Fruit fly (Drosophila melanogaster) whole organism, prepupa: ENCODE measurements around the gene Gr93b.
A peak's percentile ranks its signal among the peaks of the same experiment; 100 is the strongest.

Experiments used
- Blimp-1 ChIP-seq: fragments of 200-800 bp; sonication (Bioruptor generic); optimal IDR thresholded peaks from 3 replicates; lab custom pipeline; 2017; ENCODE audit warnings: missing biosample characterization, missing genetic modification characterization, mild to moderate bottlenecking, moderate library complexity, missing genetic modification reagents
- CG10669 ChIP-seq: fragments of 200-800 bp; sonication (Bioruptor generic); optimal IDR thresholded peaks from 3 replicates; lab custom pipeline; 2018; ENCODE audit warnings: missing biosample characterization, mild to moderate bottlenecking, missing genetic modification characterization, moderate library complexity
- CG11762 ChIP-seq: fragments of 200-800 bp; sonication (Bioruptor generic); optimal IDR thresholded peaks from 3 replicates; lab custom pipeline; 2016; ENCODE audit warnings: missing biosample characterization, missing genetic modification characterization; ENCODE audit not compliant: insufficient read depth
- CG11902 ChIP-seq: fragments of 200-800 bp; sonication (Bioruptor generic); optimal IDR thresholded peaks from 3 replicates; lab custom pipeline; 2016; ENCODE audit warnings: missing biosample characterization, missing genetic modification characterization
- CG15336 ChIP-seq: fragments of 200-800 bp; sonication (Bioruptor generic); IDR thresholded peaks from 2 replicates; pipeline ENCODE4 v1.3.6; 2022; ENCODE audit warnings: missing biosample characterization, missing genetic modification characterization
- CG1621 ChIP-seq: fragments of 200-800 bp; sonication (Bioruptor generic); optimal IDR thresholded peaks from 3 replicates; lab custom pipeline; 2018; ENCODE audit warnings: missing biosample characterization, mild to moderate bottlenecking, missing genetic modification characterization
- CG3032 ChIP-seq: fragments of 200-800 bp; optimal IDR thresholded peaks from 2 replicates; lab custom pipeline; 2019; ENCODE audit warnings: missing biosample characterization, mild to moderate bottlenecking, missing genetic modification characterization, moderate library complexity
- CG31627 ChIP-seq: fragments of 200-800 bp; sonication (Bioruptor generic); optimal IDR thresholded peaks from 3 replicates; lab custom pipeline; 2016; ENCODE audit warnings: missing biosample characterization, missing genetic modification characterization
- CG34406 ChIP-seq: fragments of 200-800 bp; sonication (Bioruptor generic); optimal IDR thresholded peaks from 3 replicates; lab custom pipeline; 2016; ENCODE audit warnings: missing biosample characterization, missing genetic modification characterization
- CG3919 ChIP-seq: fragments of 200-800 bp; sonication (Bioruptor generic); optimal IDR thresholded peaks from 3 replicates; lab custom pipeline; 2016; ENCODE audit warnings: missing biosample characterization, missing genetic modification characterization
- CG4318 ChIP-seq: fragments of 200-800 bp; sonication (Bioruptor generic); optimal IDR thresholded peaks from 3 replicates; lab custom pipeline; 2017; ENCODE audit warnings: missing biosample characterization, mild to moderate bottlenecking, missing genetic modification characterization
- CG6163 ChIP-seq: fragments of 200-800 bp; sonication (Bioruptor generic); IDR thresholded peaks from 3 replicates; pipeline ENCODE4 v1.3.6; 2022; ENCODE audit warnings: missing biosample characterization, missing genetic modification characterization
- CG6792 ChIP-seq: fragments of 200-800 bp; sonication (Bioruptor generic); optimal IDR thresholded peaks from 3 replicates; lab custom pipeline; 2016; ENCODE audit warnings: missing biosample characterization, missing genetic modification characterization
- CG6808 ChIP-seq: fragments of 200-800 bp; sonication (Bioruptor generic); optimal IDR thresholded peaks from 3 replicates; lab custom pipeline; 2017; ENCODE audit warnings: missing biosample characterization, missing genetic modification characterization, mild to moderate bottlenecking, moderate library complexity, missing genetic modification reagents
- CG6854 ChIP-seq: fragments of 200-800 bp; sonication (Bioruptor generic); optimal IDR thresholded peaks from 2 replicates; lab custom pipeline; 2017; ENCODE audit warnings: missing biosample characterization, mild to moderate bottlenecking, missing genetic modification characterization
- CG7368 ChIP-seq: fragments of 200-800 bp; sonication (Bioruptor generic); optimal IDR thresholded peaks from 3 replicates; lab custom pipeline; 2016; ENCODE audit warnings: missing biosample characterization, missing genetic modification characterization
- CG8119 ChIP-seq: fragments of 200-800 bp; sonication (Bioruptor generic); IDR thresholded peaks from 3 replicates; pipeline ENCODE4 v1.3.6; 2022; ENCODE audit warnings: missing biosample characterization, missing genetic modification characterization
- CG8319 ChIP-seq: fragments of 200-800 bp; sonication (Bioruptor generic); optimal IDR thresholded peaks from 3 replicates; lab custom pipeline; 2016; ENCODE audit warnings: missing biosample characterization, missing genetic modification characterization
- CG9139 ChIP-seq: fragments of 200-800 bp; sonication (Bioruptor generic); optimal IDR thresholded peaks from 3 replicates; lab custom pipeline; 2017; ENCODE audit warnings: missing biosample characterization, mild to moderate bottlenecking, missing genetic modification characterization
- Eip75B ChIP-seq: fragments of 200-800 bp; sonication (Bioruptor generic); optimal IDR thresholded peaks from 3 replicates; lab custom pipeline; 2016; ENCODE audit warnings: missing biosample characterization, missing genetic modification characterization
- Eip78C ChIP-seq: fragments of 200-800 bp; sonication (Bioruptor generic); peaks from one replicate; lab custom pipeline; 2016; ENCODE audit warnings: missing biosample characterization, missing genetic modification characterization
- Eip93F ChIP-seq: fragments of 200-800 bp; sonication (Bioruptor generic); optimal IDR thresholded peaks from 2 replicates; lab custom pipeline; 2016; ENCODE audit warnings: missing biosample characterization, mild to moderate bottlenecking, missing genetic modification characterization
- Gug ChIP-seq: fragments of 200-800 bp; sonication (Bioruptor generic); IDR thresholded peaks from 2 replicates; pipeline ENCODE4 v1.3.6; 2022; ENCODE audit warnings: missing biosample characterization, missing genetic modification characterization
- Hr38 ChIP-seq: sonication (Bioruptor generic); optimal IDR thresholded peaks from 2 replicates; lab custom pipeline; 2016; ENCODE audit warnings: missing biosample characterization, missing genetic modification characterization
- Hr39 ChIP-seq: fragments of 200-800 bp; sonication (Bioruptor generic); optimal IDR thresholded peaks from 2 replicates; lab custom pipeline; 2016; ENCODE audit warnings: missing biosample characterization, missing genetic modification characterization
- Hr4 ChIP-seq: fragments of 200-800 bp; sonication (Bioruptor generic); optimal IDR thresholded peaks from 3 replicates; lab custom pipeline; 2016; ENCODE audit warnings: missing biosample characterization, missing genetic modification characterization
- Lpt ChIP-seq: fragments of 200-800 bp; sonication (Bioruptor generic); optimal IDR thresholded peaks from 3 replicates; lab custom pipeline; 2016; ENCODE audit warnings: missing biosample characterization, missing genetic modification characterization
- OdsH ChIP-seq: fragments of 200-800 bp; sonication (Bioruptor generic); optimal IDR thresholded peaks from 3 replicates; lab custom pipeline; 2016; ENCODE audit warnings: missing biosample characterization, missing genetic modification characterization
- Smox ChIP-seq: fragments of 200-800 bp; sonication (Bioruptor generic); optimal IDR thresholded peaks from 3 replicates; lab custom pipeline; 2016; ENCODE audit warnings: missing biosample characterization, missing genetic modification characterization
- Sox102F ChIP-seq: fragments of 200-800 bp; sonication (Bioruptor generic); optimal IDR thresholded peaks from 2 replicates; lab custom pipeline; 2016; ENCODE audit warnings: missing biosample characterization, mild to moderate bottlenecking, missing genetic modification characterization
- Sox14 ChIP-seq: fragments of 200-800 bp; sonication (Bioruptor generic); optimal IDR thresholded peaks from 3 replicates; lab custom pipeline; 2016; ENCODE audit warnings: missing biosample characterization, missing genetic modification characterization
- Sox15 ChIP-seq: fragments of 200-800 bp; sonication (Bioruptor generic); optimal IDR thresholded peaks from 3 replicates; lab custom pipeline; 2016; ENCODE audit warnings: missing biosample characterization, missing genetic modification characterization
- achi ChIP-seq: fragments of 200-800 bp; sonication (Bioruptor generic); optimal IDR thresholded peaks from 3 replicates; lab custom pipeline; 2016; ENCODE audit warnings: missing biosample characterization, missing genetic modification characterization
- cyc ChIP-seq: fragments of 200-800 bp; sonication (Bioruptor generic); optimal IDR thresholded peaks from 3 replicates; lab custom pipeline; 2016; ENCODE audit warnings: missing biosample characterization, missing genetic modification characterization
- dac ChIP-seq: fragments of 200-800 bp; sonication (Bioruptor generic); optimal IDR thresholded peaks from 2 replicates; lab custom pipeline; 2017; ENCODE audit warnings: missing biosample characterization, mild to moderate bottlenecking, missing genetic modification characterization
- dsx ChIP-seq: fragments of 200-800 bp; optimal IDR thresholded peaks from 3 replicates; lab custom pipeline; 2019; ENCODE audit warnings: missing biosample characterization, mild to moderate bottlenecking, missing genetic modification characterization, moderate library complexity; ENCODE audit not compliant: poor library complexity, severe bottlenecking
- eg ChIP-seq: fragments of 200-800 bp; sonication (Bioruptor generic); IDR thresholded peaks from 3 replicates; pipeline ENCODE4 v1.3.6; 2022; ENCODE audit warnings: missing biosample characterization, missing genetic modification characterization
- esn ChIP-seq: fragments of 200-800 bp; sonication (Bioruptor generic); optimal IDR thresholded peaks from 2 replicates; lab custom pipeline; 2016; ENCODE audit warnings: missing biosample characterization, mild to moderate bottlenecking, missing genetic modification characterization, moderate library complexity
- fd59A ChIP-seq: fragments of 200-800 bp; sonication (Bioruptor generic); optimal IDR thresholded peaks from 2 replicates; lab custom pipeline; 2017; ENCODE audit warnings: missing biosample characterization, mild to moderate bottlenecking, missing genetic modification characterization, missing genetic modification reagents
- fd85E ChIP-seq: fragments of 200-800 bp; sonication (Bioruptor generic); optimal IDR thresholded peaks from 3 replicates; lab custom pipeline; 2016; ENCODE audit warnings: missing biosample characterization, missing genetic modification characterization
- lz ChIP-seq: fragments of 200-800 bp; sonication (Bioruptor generic); optimal IDR thresholded peaks from 3 replicates; lab custom pipeline; 2016; ENCODE audit warnings: missing biosample characterization, missing genetic modification characterization
- net ChIP-seq: fragments of 200-800 bp; sonication (Bioruptor generic); optimal IDR thresholded peaks from 3 replicates; lab custom pipeline; 2016; ENCODE audit warnings: missing biosample characterization, missing genetic modification characterization
- pdm3 ChIP-seq: fragments of 200-800 bp; sonication (Bioruptor generic); optimal IDR thresholded peaks from 3 replicates; lab custom pipeline; 2016; ENCODE audit warnings: missing biosample characterization, missing genetic modification characterization
- salr ChIP-seq, 2 experiments: fragments of 200-800 bp; sonication (Bioruptor generic); optimal IDR thresholded peaks; 3 replicates each; lab custom pipeline; 2016 to 2018; ENCODE audit warnings: missing biosample characterization in 2 of 2, missing genetic modification characterization in 2 of 2, mild to moderate bottlenecking in 1 of 2
- spab ChIP-seq: fragments of 200-800 bp; sonication (Bioruptor generic); optimal IDR thresholded peaks from 2 replicates; lab custom pipeline; 2017; ENCODE audit warnings: missing biosample characterization, mild to moderate bottlenecking, missing genetic modification characterization, missing genetic modification reagents
- ss ChIP-seq, 2 experiments: fragments of 200-800 bp; sonication (Bioruptor generic); optimal IDR thresholded peaks; 2 replicates in 1 of 2; 3 replicates in 1 of 2; lab custom pipeline; 2017 to 2018; ENCODE audit warnings: mild to moderate bottlenecking in 2 of 2, missing biosample characterization in 2 of 2, missing genetic modification characterization in 2 of 2, moderate library complexity in 1 of 2
- topi ChIP-seq: fragments of 200-800 bp; sonication (Bioruptor generic); optimal IDR thresholded peaks from 3 replicates; lab custom pipeline; 2016; ENCODE audit warnings: missing biosample characterization, missing genetic modification characterization
- vri ChIP-seq: fragments of 200-800 bp; sonication (Bioruptor generic); optimal IDR thresholded peaks from 3 replicates; lab custom pipeline; 2016; ENCODE audit warnings: missing biosample characterization, mild to moderate bottlenecking, missing genetic modification characterization

Gene Gr93b

DNA sequence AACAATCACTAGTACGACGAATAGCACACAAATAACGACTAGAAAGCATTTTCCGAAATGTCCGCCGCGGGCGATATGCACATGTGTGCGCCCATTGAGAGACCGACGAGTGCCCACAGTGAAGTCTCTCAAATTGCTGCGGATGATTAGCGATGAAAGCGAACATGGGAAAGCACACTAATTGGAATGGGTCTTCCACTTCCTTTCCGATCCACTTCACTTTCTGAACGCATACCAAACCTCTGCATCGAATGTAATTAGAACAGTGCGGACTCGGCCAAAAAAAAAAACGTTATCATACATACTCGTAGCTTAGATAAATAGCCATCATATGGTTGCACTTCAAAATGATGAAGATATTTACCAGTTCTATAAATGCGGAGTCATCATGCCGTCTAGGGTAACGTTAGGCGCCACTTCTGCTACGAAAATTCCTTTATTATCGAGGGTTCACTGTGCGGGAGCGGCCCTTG lies 6.5 kb upstream of the Gr93b start (continued):
- TF ChIP-seq esn (GFP tag; lab: Kevin White, UChicago), result peak; percentile 42
- 0 out of 2 replicates have a peak, but pooled peaks have one; percentile 48 for TF ChIP-seq Gug (GFP tag; lab: Robert Waterston, UW)
- TF ChIP-seq lz (GFP tag; lab: Kevin White, UChicago), result peak; percentile 37
- TF ChIP-seq CG31627 (GFP tag; lab: Kevin White, UChicago), result peak; percentile 36
- TF ChIP-seq CG4318 (GFP tag; lab: Kevin White, UChicago), result peak; percentile 13
- TF ChIP-seq Eip93F (GFP tag; lab: Kevin White, UChicago), result no peak
- TF ChIP-seq Lpt (GFP tag; lab: Kevin White, UChicago), result no peak
- no peak for TF ChIP-seq CG6854 (GFP tag; lab: Kevin White, UChicago)

dm6 chr3R:21848987-21849442 lies 5.5 kb upstream of the Gr93b start:
- TF ChIP-seq pdm3 (peak; percentile 95), topi (GFP tag; lab: Kevin White, UChicago) (peak; percentile 98), CG6808 (peak; percentile 96), dsx (GFP tag; lab: Kevin White, UChicago) (peak; percentile 91), CG1621 (tag; lab: Kevin White, UChicago) (peak; percentile 78), Hr39 (GFP tag; lab: Kevin White, UChicago) (peak; percentile 96), salr (GFP tag; optimal IDR thresholded peaks at IDR 0.05; lab: Kevin White, UChicago) (peak; percentile 47 to 97), spab (GFP tag; lab: Kevin White, UChicago) (peak; percentile 96), Eip75B (GFP tag; lab: Kevin White, UChicago) (peak; percentile 98), CG3919 (peak; percentile 96), CG6854 (GFP tag; lab: Kevin White, UChicago) (peak; percentile 96), CG11762 (GFP tag; lab: Kevin White, UChicago) (peak; percentile 94), CG8119 (peak; percentile 94), cyc (GFP tag; lab: Kevin White, UChicago) (peak; percentile 94), Gug (GFP tag; lab: Robert Waterston, UW) (peak; percentile 88), net (peak; percentile 95), Blimp-1 (peak; percentile 91), Sox14 (GFP tag; lab: Kevin White, UChicago) (peak; percentile 96), CG9139 (GFP tag; lab: Kevin White, UChicago) (peak; percentile 85), CG15336 (GFP tag; lab: Robert Waterston, UW) (peak; percentile 94), eg (GFP tag; lab: Robert Waterston, UW) (peak; percentile 88), Hr4 (GFP tag; lab: Kevin White, UChicago) (peak; percentile 95), Sox15 (GFP tag; lab: Kevin White, UChicago) (peak; percentile 93), Smox (peak; percentile 96), CG6163 (GFP tag; lab: Robert Waterston, UW) (peak; percentile 86), Hr38 (GFP tag; lab: Kevin White, UChicago) (peak; percentile 17), fd59A (GFP tag; lab: Kevin White, UChicago) (peak; percentile 94), fd85E (peak; percentile 80), dac (GFP tag; lab: Kevin White, UChicago) (peak; percentile 85), CG11902 (GFP tag; lab: Kevin White, UChicago) (peak; percentile 93), CG3032 (peak; percentile 91), CG6792 (peak; percentile 97), OdsH (GFP tag; lab: Kevin White, UChicago) (peak; percentile 95), esn (GFP tag; lab: Kevin White, UChicago) (peak; percentile 98), Lpt (GFP tag; lab: Kevin White, UChicago) (peak; percentile 95), Sox102F (GFP tag; lab: Kevin White, UChicago) (peak; percentile 95), CG10669 (GFP tag; lab: Kevin White, UChicago) (peak; percentile 93), ss (GFP tag; optimal IDR thresholded peaks at IDR 0.05; lab: Kevin White, UChicago) (peak; percentile 95), CG7368 (GFP tag; lab: Kevin White, UChicago) (peak; percentile 87), lz (GFP tag; lab: Kevin White, UChicago) (peak; percentile 98), vri (GFP tag; lab: Kevin White, UChicago) (peak; percentile 93), CG4318 (GFP tag; lab: Kevin White, UChicago) (peak; percentile 92), CG34406 (GFP tag; lab: Kevin White, UChicago) (peak; percentile 97), CG8319 (GFP tag; lab: Kevin White, UChicago) (peak; percentile 93), Eip78C (GFP tag; lab: Kevin White, UChicago) (peak; percentile 100), achi (GFP tag; lab: Kevin White, UChicago) (peak; percentile 93)
